Fruit fly (Drosophila melanogaster): Measurements from ENCODE around the gene prage.

The prage gene

DNA sequence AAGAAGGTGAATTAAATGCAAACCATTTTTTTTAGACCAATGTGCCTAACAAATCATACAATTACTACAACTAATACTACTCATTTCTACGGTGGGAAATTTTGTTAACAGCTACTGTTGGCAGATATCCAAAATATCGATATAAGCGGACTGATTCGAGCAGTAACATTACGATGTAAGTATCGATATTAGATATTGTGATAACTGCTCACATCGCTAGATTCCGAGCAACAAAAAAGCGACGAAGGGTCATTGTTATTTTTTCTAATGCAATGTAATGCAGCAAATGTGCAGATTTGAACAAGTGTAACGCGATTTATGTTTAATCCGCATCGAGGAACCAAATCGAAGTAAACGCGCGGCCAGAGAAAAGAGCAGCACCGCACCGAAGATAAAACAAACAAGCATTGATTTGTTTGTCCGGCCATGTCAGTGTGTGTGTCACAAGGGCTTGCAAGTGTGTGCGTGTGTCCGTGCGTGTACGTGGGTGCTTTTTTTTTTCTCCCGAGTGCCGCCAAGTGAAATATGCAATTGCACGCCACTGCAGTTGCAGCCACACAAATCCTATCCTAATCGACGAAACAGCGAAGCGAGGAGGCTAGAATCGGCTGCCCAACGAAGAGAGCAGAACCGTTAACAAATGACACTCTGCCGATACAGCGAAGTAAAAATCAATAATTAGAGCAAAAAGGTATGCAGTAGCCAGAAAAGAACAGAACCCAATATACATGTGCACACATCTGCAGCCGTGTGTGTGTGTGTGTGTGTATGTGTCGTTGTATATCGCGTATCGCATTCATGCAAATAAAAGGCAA lies at the start of gene prage, which contains the start of gene Adar:
TSS of gene prage (plus strand) at position 188 of the 815 bp plus-strand sequence.
TSS of gene Adar (plus strand) at position 194 of the 815 bp plus-strand sequence.
- TF ChIP-seq foxo (GFP tag; optimal IDR thresholded peaks at IDR 0.05), result peak in 1 of 2 experiments; percentile 18
- no peak for TF ChIP-seq dmrt93B (GFP tag; optimal IDR thresholded peaks at IDR 0.05)
- TF ChIP-seq Dfd (GFP tag; optimal IDR thresholded peaks at IDR 0.05), result peak; percentile 32
- no peak for TF ChIP-seq sv (GFP tag; optimal IDR thresholded peaks at IDR 0.05)
- TF ChIP-seq br (GFP tag; optimal IDR thresholded peaks at IDR 0.05), result no peak
- TF ChIP-seq Myc (optimal IDR thresholded peaks at IDR 0.05), result no peak
- TF ChIP-seq CrebA (GFP tag; optimal IDR thresholded peaks at IDR 0.05; ENCODE audit: borderline replicate concordance), result no peak
- no peak for TF ChIP-seq sage (GFP tag; optimal IDR thresholded peaks at IDR 0.05)
- no peak for TF ChIP-seq lola (GFP tag; optimal IDR thresholded peaks at IDR 0.05)
- TF ChIP-seq ey (GFP tag; optimal IDR thresholded peaks at IDR 0.05), result peak; percentile 4
- no peak for TF ChIP-seq Mio (GFP tag; optimal IDR thresholded peaks at IDR 0.05)
- no peak for TF ChIP-seq dsf (GFP tag; optimal IDR thresholded peaks at IDR 0.05; ENCODE audit: borderline replicate concordance)
- no peak for TF ChIP-seq pan (optimal IDR thresholded peaks at IDR 0.05)
- peak; percentile 21 for TF ChIP-seq h (GFP tag; optimal IDR thresholded peaks at IDR 0.05)
- TF ChIP-seq rgr (GFP tag; optimal IDR thresholded peaks at IDR 0.05), result no peak
- no peak for TF ChIP-seq Dif (GFP tag; optimal IDR thresholded peaks at IDR 0.05; ENCODE audit: partially characterized antibody)
- no peak for TF ChIP-seq Sp1 (GFP tag; optimal IDR thresholded peaks at IDR 0.05)
- TF ChIP-seq Abd-B (GFP tag; optimal IDR thresholded peaks at IDR 0.05), result no peak
- TF ChIP-seq brk (GFP tag; optimal IDR thresholded peaks at IDR 0.05), result no peak
- TF ChIP-seq usp (GFP tag; optimal IDR thresholded peaks at IDR 0.05), result no peak
- no peak for TF ChIP-seq Hr78 (GFP tag; optimal IDR thresholded peaks at IDR 0.05)
- no peak for TF ChIP-seq dl (GFP tag; optimal IDR thresholded peaks at IDR 0.05; ENCODE audit: insufficient read depth in 1 of 2, partially characterized antibody in 2 of 2)
- TF ChIP-seq psq (GFP tag; optimal IDR thresholded peaks at IDR 0.05), result no peak
- peak; percentile 40 for TF ChIP-seq HLH106 (tag; optimal IDR thresholded peaks at IDR 0.05)
- TF ChIP-seq fru (GFP tag; optimal IDR thresholded peaks at IDR 0.05), result peak; percentile 62
- TF ChIP-seq N (GFP tag; optimal IDR thresholded peaks at IDR 0.05), result no peak
- no peak for TF ChIP-seq Hr83 (GFP tag; optimal IDR thresholded peaks at IDR 0.05; ENCODE audit: poor library complexity, severe bottlenecking)
- TF ChIP-seq GATAd (GFP tag; optimal IDR thresholded peaks at IDR 0.05), result no peak
- TF ChIP-seq woc (GFP tag; optimal IDR thresholded peaks at IDR 0.05), result peak; percentile 65
- TF ChIP-seq CG9705 (GFP tag; optimal IDR thresholded peaks at IDR 0.05), result no peak
- TF ChIP-seq Hnf4 (GFP tag; optimal IDR thresholded peaks at IDR 0.05), result peak; percentile 23
- TF ChIP-seq Rel (GFP tag; optimal IDR thresholded peaks at IDR 0.05), result no peak
- TF ChIP-seq Rel (tag; optimal IDR thresholded peaks at IDR 0.05), result no peak
- TF ChIP-seq jim (GFP tag; optimal IDR thresholded peaks at IDR 0.05), result no peak
- no peak for TF ChIP-seq Vsx2 (GFP tag; optimal IDR thresholded peaks at IDR 0.05; ENCODE audit: partially characterized antibody)

DNA sequence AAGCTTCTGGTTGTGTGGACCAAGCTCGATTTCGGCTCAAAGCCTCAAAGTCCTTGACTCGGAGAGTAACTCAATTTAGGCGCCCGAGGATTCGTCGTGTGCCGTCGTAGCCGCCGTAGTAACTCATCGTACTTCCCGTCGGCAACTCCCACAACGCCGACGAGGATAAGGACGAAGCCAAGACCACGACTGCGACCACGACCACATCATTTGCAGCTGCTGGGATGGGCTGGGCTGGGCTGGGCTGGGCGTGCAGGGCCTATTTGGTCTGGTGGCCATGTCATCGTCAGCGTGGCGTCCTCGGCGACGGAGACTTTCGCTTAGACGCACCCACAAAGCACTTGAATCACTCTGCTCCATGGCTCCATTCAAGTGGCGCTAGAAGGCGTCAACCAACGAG lies 38.4 kb upstream of the prage start:
- TF ChIP-seq br (GFP tag; optimal IDR thresholded peaks at IDR 0.05) (no peak), lola (GFP tag; optimal IDR thresholded peaks at IDR 0.05) (no peak), CG32264 (GFP tag; optimal IDR thresholded peaks at IDR 0.05) (no peak), fru (GFP tag; optimal IDR thresholded peaks at IDR 0.05) (no peak), psq (GFP tag; optimal IDR thresholded peaks at IDR 0.05) (no peak), h (GFP tag; optimal IDR thresholded peaks at IDR 0.05) (no peak)

DNA sequence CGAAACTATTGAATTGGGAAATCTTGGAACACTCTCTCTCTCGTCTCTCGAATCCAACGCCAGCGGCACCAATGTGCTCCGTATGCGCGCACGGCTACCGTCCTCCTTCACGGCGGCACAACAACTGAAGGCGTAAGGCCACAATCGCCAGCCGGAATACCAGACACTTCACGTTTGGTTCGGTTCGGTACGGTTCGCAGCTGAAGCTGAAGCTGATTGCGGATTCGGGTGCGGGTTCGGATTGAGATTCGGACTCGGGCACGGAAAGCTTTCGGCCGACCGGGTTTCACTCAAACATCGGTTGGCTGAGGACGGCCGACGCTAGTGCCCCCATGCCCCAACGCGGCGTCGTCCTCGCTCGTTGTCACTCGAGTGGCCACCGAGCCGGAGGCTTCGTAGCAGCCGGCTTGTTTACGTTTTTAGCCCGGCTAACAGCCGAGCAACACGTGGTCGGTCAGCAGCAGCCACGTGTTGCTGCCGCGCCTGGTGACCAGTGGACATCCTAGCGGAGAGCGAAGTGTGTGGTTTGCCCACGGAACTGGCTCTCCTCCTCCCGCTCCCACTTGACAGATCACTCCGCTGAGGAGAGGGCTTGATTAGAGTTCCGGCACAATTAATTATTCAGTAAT lies 19.5 kb upstream of the prage start, which contains the start of gene Scgdelta:
TSS of gene Scgdelta (minus strand) at position 128 of the 629 bp plus-strand sequence.
- TF ChIP-seq fru (GFP tag; optimal IDR thresholded peaks at IDR 0.05) (no peak), Abd-B (GFP tag; optimal IDR thresholded peaks at IDR 0.05) (no peak), Sp1 (GFP tag; optimal IDR thresholded peaks at IDR 0.05) (no peak), dsf (GFP tag; optimal IDR thresholded peaks at IDR 0.05; ENCODE audit: borderline replicate concordance) (no peak), dmrt93B (GFP tag; optimal IDR thresholded peaks at IDR 0.05) (no peak), lola (GFP tag; optimal IDR thresholded peaks at IDR 0.05) (no peak), Myc (optimal IDR thresholded peaks at IDR 0.05) (no peak), dl (GFP tag; optimal IDR thresholded peaks at IDR 0.05; ENCODE audit: insufficient read depth in 1 of 2, partially characterized antibody in 2 of 2) (no peak), Dif (GFP tag; optimal IDR thresholded peaks at IDR 0.05; ENCODE audit: partially characterized antibody) (no peak), Hnf4 (GFP tag; optimal IDR thresholded peaks at IDR 0.05) (no peak), br (GFP tag; optimal IDR thresholded peaks at IDR 0.05) (no peak), sage (GFP tag; optimal IDR thresholded peaks at IDR 0.05) (no peak)
